Fruit fly (Drosophila melanogaster) whole organism, embryonic: ENCODE results near the gene CG10866.

Source experiments
- Ada2b ChIP-seq: fragments of 200-800 bp; sonication (Bioruptor generic); IDR thresholded peaks from 2 replicates; pipeline ENCODE4 v1.3.6; 2022; ENCODE audit warnings: missing biosample characterization, missing genetic modification characterization
- Atf3 ChIP-seq: fragments of 200-800 bp; sonication (Bioruptor generic); optimal IDR thresholded peaks from 3 replicates; lab custom pipeline; 2016; ENCODE audit warnings: missing biosample characterization, missing genetic modification characterization
- BEAF-32 ChIP-seq: fragments of 200-800 bp; sonication (Bioruptor generic); optimal IDR thresholded peaks from 3 replicates; lab custom pipeline; 2017; ENCODE audit warnings: missing biosample characterization, missing genetic modification characterization, mild to moderate bottlenecking, moderate library complexity, missing genetic modification reagents
- CG11504 ChIP-seq: fragments of 200-800 bp; sonication (Bioruptor generic); optimal IDR thresholded peaks from 3 replicates; lab custom pipeline; 2019; ENCODE audit warnings: missing biosample characterization, mild to moderate bottlenecking, missing genetic modification characterization, moderate library complexity
- CG11560 ChIP-seq: fragments of 200-800 bp; sonication (Bioruptor generic); IDR thresholded peaks from 3 replicates; pipeline ENCODE4 v1.3.6; 2022; ENCODE audit warnings: missing biosample characterization, missing genetic modification characterization
- CG13296 ChIP-seq: fragments of 200-800 bp; sonication (Bioruptor generic); optimal IDR thresholded peaks from 3 replicates; lab custom pipeline; 2018; ENCODE audit warnings: missing biosample characterization, mild to moderate bottlenecking, missing genetic modification characterization
- CG15073 ChIP-seq: fragments of 200-800 bp; sonication (Bioruptor generic); optimal IDR thresholded peaks from 2 replicates; lab custom pipeline; 2016; ENCODE audit warnings: missing biosample characterization, missing genetic modification characterization
- CG1529 ChIP-seq: fragments of 200-800 bp; sonication (Bioruptor generic); optimal IDR thresholded peaks from 3 replicates; lab custom pipeline; 2018; ENCODE audit warnings: missing biosample characterization, missing genetic modification characterization
- CG18764 ChIP-seq: fragments of 200-800 bp; sonication (Bioruptor generic); optimal IDR thresholded peaks from 3 replicates; lab custom pipeline; 2016; ENCODE audit warnings: missing biosample characterization, missing genetic modification characterization
- CG32532 ChIP-seq: fragments of 200-800 bp; sonication (Bioruptor generic); IDR thresholded peaks from 2 replicates; pipeline ENCODE4 v1.3.6; 2022; ENCODE audit warnings: missing biosample characterization, missing genetic modification characterization
- CG34224 ChIP-seq: fragments of 200-800 bp; sonication (Bioruptor generic); IDR thresholded peaks from 3 replicates; pipeline ENCODE4 v1.3.6; 2022; ENCODE audit warnings: missing biosample characterization, missing genetic modification characterization; ENCODE audit not compliant: partially characterized antibody
- CG3838 ChIP-seq: fragments of 200-800 bp; sonication (Bioruptor generic); optimal IDR thresholded peaks from 3 replicates; lab custom pipeline; 2016; ENCODE audit warnings: missing biosample characterization, missing genetic modification characterization
- CG6813 ChIP-seq: fragments of 200-800 bp; sonication (Bioruptor generic); optimal IDR thresholded peaks from 2 replicates; lab custom pipeline; 2017; ENCODE audit warnings: missing biosample characterization, missing genetic modification characterization, mild to moderate bottlenecking, moderate library complexity, missing genetic modification reagents
- CG8089 ChIP-seq: fragments of 200-800 bp; sonication (Bioruptor generic); optimal IDR thresholded peaks from 3 replicates; lab custom pipeline; 2016; ENCODE audit warnings: missing biosample characterization, missing genetic modification characterization
- CG9876 ChIP-seq: fragments of 200-800 bp; sonication (Bioruptor generic); optimal IDR thresholded peaks from 2 replicates; lab custom pipeline; 2016; ENCODE audit warnings: missing biosample characterization, missing genetic modification characterization
- CrebB ChIP-seq: fragments of 200-800 bp; sonication (Bioruptor generic); optimal IDR thresholded peaks from 3 replicates; lab custom pipeline; 2018; ENCODE audit warnings: missing biosample characterization, mild to moderate bottlenecking, missing genetic modification characterization
- Fer1 ChIP-seq: fragments of 200-800 bp; sonication (Bioruptor generic); optimal IDR thresholded peaks from 2 replicates; lab custom pipeline; 2017; ENCODE audit warnings: missing biosample characterization, mild to moderate bottlenecking, missing genetic modification characterization
- Fer2 ChIP-seq: fragments of 200-800 bp; sonication (Bioruptor generic); optimal IDR thresholded peaks from 2 replicates; lab custom pipeline; 2018; ENCODE audit warnings: missing biosample characterization, mild to moderate bottlenecking, missing genetic modification characterization, moderate library complexity
- Gug ChIP-seq: fragments of 200-800 bp; sonication (Bioruptor generic); IDR thresholded peaks from 4 replicates; pipeline ENCODE4 v1.3.6; 2022; ENCODE audit warnings: missing biosample characterization, missing genetic modification characterization
- HLH54F ChIP-seq: fragments of 200-800 bp; sonication (Bioruptor generic); optimal IDR thresholded peaks from 3 replicates; lab custom pipeline; 2016; ENCODE audit warnings: missing biosample characterization, missing genetic modification characterization
- HLHmδ ChIP-seq: fragments of 200-800 bp; sonication (Bioruptor generic); optimal IDR thresholded peaks from 2 replicates; lab custom pipeline; 2018; ENCODE audit warnings: missing biosample characterization, mild to moderate bottlenecking, missing genetic modification characterization, moderate library complexity
- Hey ChIP-seq: fragments of 200-800 bp; sonication (Bioruptor generic); optimal IDR thresholded peaks from 3 replicates; lab custom pipeline; 2018; ENCODE audit warnings: missing biosample characterization, mild to moderate bottlenecking, missing genetic modification characterization
- HmgZ ChIP-seq: fragments of 200-800 bp; sonication (Bioruptor generic); optimal IDR thresholded peaks from 2 replicates; lab custom pipeline; 2018; ENCODE audit warnings: missing biosample characterization, mild to moderate bottlenecking, missing genetic modification characterization
- Kr ChIP-seq: fragments of 200-800 bp; sonication (Bioruptor generic); optimal IDR thresholded peaks from 2 replicates; lab custom pipeline; 2017; ENCODE audit warnings: missing biosample characterization, mild to moderate bottlenecking, missing genetic modification characterization
- MBD-R2 ChIP-seq: fragments of 200-800 bp; sonication (Bioruptor generic); IDR thresholded peaks from 2 replicates; pipeline ENCODE4 v1.3.6; 2022; ENCODE audit warnings: missing biosample characterization, missing genetic modification characterization
- NC2β ChIP-seq: fragments of 200-800 bp; sonication (Bioruptor generic); optimal IDR thresholded peaks from 2 replicates; lab custom pipeline; 2016; ENCODE audit warnings: missing biosample characterization, missing genetic modification characterization
- Nf-YB ChIP-seq: fragments of 200-800 bp; sonication (Bioruptor generic); optimal IDR thresholded peaks from 3 replicates; lab custom pipeline; 2019; ENCODE audit warnings: missing biosample characterization, mild to moderate bottlenecking, missing genetic modification characterization, moderate library complexity
- Nf-YC ChIP-seq: fragments of 200-800 bp; optimal IDR thresholded peaks from 3 replicates; lab custom pipeline; 2019; ENCODE audit warnings: missing biosample characterization, mild to moderate bottlenecking, missing genetic modification characterization, moderate library complexity
- Xbp1 ChIP-seq: fragments of 200-800 bp; sonication (Bioruptor generic); optimal IDR thresholded peaks from 3 replicates; lab custom pipeline; 2016; ENCODE audit warnings: missing biosample characterization, mild to moderate bottlenecking, missing genetic modification characterization
- al ChIP-seq: fragments of 200-800 bp; sonication (Bioruptor generic); IDR thresholded peaks from 2 replicates; pipeline ENCODE4 v1.3.6; 2022; ENCODE audit warnings: missing biosample characterization, missing genetic modification characterization
- ap ChIP-seq: fragments of 200-800 bp; sonication (Bioruptor generic); IDR thresholded peaks from 2 replicates; pipeline ENCODE4 v1.3.6; 2022; ENCODE audit warnings: missing biosample characterization, missing genetic modification characterization
- ash1 ChIP-seq: fragments of 200-800 bp; sonication (Bioruptor generic); optimal IDR thresholded peaks from 2 replicates; lab custom pipeline; 2018; ENCODE audit warnings: missing biosample characterization, mild to moderate bottlenecking, missing genetic modification characterization
- caup ChIP-seq: fragments of 200-800 bp; sonication (Bioruptor generic); optimal IDR thresholded peaks from 3 replicates; lab custom pipeline; 2017; ENCODE audit warnings: missing biosample characterization, mild to moderate bottlenecking, missing genetic modification characterization, moderate library complexity; ENCODE audit not compliant: severe bottlenecking
- cg ChIP-seq: fragments of 200-800 bp; sonication (Bioruptor generic); optimal IDR thresholded peaks from 3 replicates; lab custom pipeline; 2019; ENCODE audit warnings: missing biosample characterization, mild to moderate bottlenecking, missing genetic modification characterization, moderate library complexity
- crc ChIP-seq: fragments of 200-800 bp; sonication (Bioruptor generic); optimal IDR thresholded peaks from 2 replicates; lab custom pipeline; 2016; ENCODE audit warnings: missing biosample characterization, missing genetic modification characterization
- croc ChIP-seq: fragments of 200-800 bp; sonication (Bioruptor generic); conservative IDR thresholded peaks from 3 replicates; pipeline ENCODE4 v1.3.6; 2022; ENCODE audit warnings: missing biosample characterization, missing genetic modification characterization
- dpn ChIP-seq, 2 experiments: fragments of 200-800 bp; sonication (Bioruptor generic); optimal IDR thresholded peaks; 3 replicates each; lab custom pipeline; 2016; ENCODE audit warnings: missing biosample characterization in 2 of 2, missing genetic modification characterization in 2 of 2
- fu2 ChIP-seq: fragments of 200-800 bp; sonication (Bioruptor generic); optimal IDR thresholded peaks from 2 replicates; lab custom pipeline; 2016; ENCODE audit warnings: missing biosample characterization, missing genetic modification characterization
- gce ChIP-seq: fragments of 200-800 bp; sonication (Bioruptor generic); IDR thresholded peaks from 3 replicates; pipeline ENCODE4 v1.3.6; 2022; ENCODE audit warnings: missing biosample characterization, missing genetic modification characterization
- knrl ChIP-seq: fragments of 200-800 bp; sonication (Bioruptor generic); IDR thresholded peaks from 3 replicates; pipeline ENCODE4 v1.3.6; 2022; ENCODE audit warnings: missing biosample characterization, missing genetic modification characterization; ENCODE audit not compliant: partially characterized antibody
- nerfin-1 ChIP-seq: fragments of 200-800 bp; sonication (Bioruptor generic); optimal IDR thresholded peaks from 3 replicates; lab custom pipeline; 2019; ENCODE audit warnings: missing biosample characterization, mild to moderate bottlenecking, missing genetic modification characterization, moderate library complexity
- nmo ChIP-seq: fragments of 200-800 bp; sonication (Bioruptor generic); optimal IDR thresholded peaks from 2 replicates; lab custom pipeline; 2018; ENCODE audit warnings: missing biosample characterization, mild to moderate bottlenecking, missing genetic modification characterization, moderate library complexity
- pho ChIP-seq: fragments of 200-800 bp; sonication (Bioruptor generic); optimal IDR thresholded peaks from 2 replicates; lab custom pipeline; 2016; ENCODE audit warnings: missing biosample characterization, missing genetic modification characterization
- rib ChIP-seq: fragments of 200-800 bp; sonication (Bioruptor generic); IDR thresholded peaks from 2 replicates; pipeline ENCODE4 v1.3.6; 2022; ENCODE audit warnings: missing biosample characterization, missing genetic modification characterization
- sens-2 ChIP-seq: fragments of 200-800 bp; sonication (Bioruptor generic); IDR thresholded peaks from 2 replicates; pipeline ENCODE4 v1.3.6; 2022; ENCODE audit warnings: missing biosample characterization, missing genetic modification characterization
- ssp ChIP-seq: fragments of 200-800 bp; sonication (Bioruptor generic); IDR thresholded peaks from 2 replicates; pipeline ENCODE4 v1.3.6; 2022; ENCODE audit warnings: missing biosample characterization, missing genetic modification characterization
- tap ChIP-seq: fragments of 200-800 bp; optimal IDR thresholded peaks from 3 replicates; lab custom pipeline; 2019; ENCODE audit warnings: missing biosample characterization, mild to moderate bottlenecking, missing genetic modification characterization, moderate library complexity
- twi ChIP-seq: fragments of 200-800 bp; optimal IDR thresholded peaks from 2 replicates; lab custom pipeline; 2019; ENCODE audit warnings: missing biosample characterization, mild to moderate bottlenecking, missing genetic modification characterization, moderate library complexity
- unpg ChIP-seq: fragments of 200-800 bp; sonication (Bioruptor generic); optimal IDR thresholded peaks from 3 replicates; lab custom pipeline; 2018; ENCODE audit warnings: missing biosample characterization, mild to moderate bottlenecking, missing genetic modification characterization, moderate library complexity
- wor ChIP-seq: fragments of 200-800 bp; sonication (Bioruptor generic); IDR thresholded peaks from 2 replicates; pipeline ENCODE4 v1.3.6; 2022; ENCODE audit warnings: missing biosample characterization, missing genetic modification characterization

The CG10866 gene

dm6 chr3L:3902491-3903198 is 35.1 kb downstream of the CG10866 start, which contains the start of gene Ubi-p63E (continued):
- TF ChIP-seq NC2β (GFP tag; lab: Kevin White, UChicago) (peak; percentile 57), CG32532 (no peak), MBD-R2 (no peak), CG13296 (GFP tag; lab: Kevin White, UChicago) (peak; percentile 43), CG9876 (GFP tag; lab: Kevin White, UChicago) (peak; percentile 21), tap (tag; lab: Kevin White, UChicago) (peak; percentile 16), al (GFP tag; lab: Robert Waterston, UW) (no peak), fu2 (GFP tag; lab: Kevin White, UChicago) (peak; percentile 70), Fer2 (peak; percentile 56), HLHmδ (GFP tag; lab: Kevin White, UChicago) (peak; percentile 54), Xbp1 (GFP tag; lab: Kevin White, UChicago) (peak; percentile 70), rib (GFP tag; lab: Robert Waterston, UW) (no peak), CG11504 (tag; lab: Kevin White, UChicago) (peak; percentile 57), knrl (no peak), Ada2b (GFP tag; lab: Robert Waterston, UW) (no peak), CG18764 (GFP tag; lab: Kevin White, UChicago) (peak; percentile 30), ap (GFP tag; lab: Robert Waterston, UW) (no peak), twi (tag; lab: Kevin White, UChicago) (peak; percentile 18), Fer1 (GFP tag; lab: Kevin White, UChicago) (peak; percentile 36), CG6813 (GFP tag; lab: Kevin White, UChicago) (peak; percentile 32), Nf-YC (peak; percentile 33), dpn (GFP tag; optimal IDR thresholded peaks at IDR 0.05; lab: Kevin White, UChicago) (peak; percentile 64 to 72), cg (GFP tag; lab: Kevin White, UChicago) (no peak), CG8089 (GFP tag; lab: Kevin White, UChicago) (peak; percentile 35), Nf-YB (GFP tag; lab: Kevin White, UChicago) (peak; percentile 35), CrebB (tag; lab: Kevin White, UChicago) (peak; percentile 48), HmgZ (tag; lab: Kevin White, UChicago) (peak; percentile 60), Atf3 (GFP tag; lab: Kevin White, UChicago) (peak; percentile 62), Hey (tag; lab: Kevin White, UChicago) (no peak), BEAF-32 (GFP tag; lab: Kevin White, UChicago) (no peak), HLH54F (GFP tag; lab: Kevin White, UChicago) (peak; percentile 65), ash1 (no peak), wor (no peak), sens-2 (no peak), CG1529 (GFP tag; lab: Kevin White, UChicago) (peak; percentile 40), Gug (GFP tag; lab: Robert Waterston, UW) (peak; percentile 40; the same call in 2 of the 4 replicates), croc (GFP tag; lab: Robert Waterston, UW) (peak; percentile 54; the same call in 2 of the 3 replicates), nerfin-1 (tag; lab: Kevin White, UChicago) (peak; percentile 39), CG15073 (GFP tag; lab: Kevin White, UChicago) (no peak), crc (no peak), CG34224 (no peak), nmo (GFP tag; lab: Kevin White, UChicago) (peak; percentile 72), CG11560 (no peak), Kr (no peak), gce (no peak), pho (GFP tag; lab: Kevin White, UChicago) (peak; percentile 80), unpg (GFP tag; lab: Kevin White, UChicago) (peak; percentile 60), ssp (GFP tag; lab: Robert Waterston, UW) (no peak), CG3838 (GFP tag; lab: Kevin White, UChicago) (peak; percentile 35), caup (GFP tag; lab: Kevin White, UChicago) (peak; percentile 62)
